ENCODE assay signal across 5 fruit fly cellular contexts in genomic region chr3R:20555023-20555422, dm6.
TF ChIP-seq lines count a peak whose summit lies in the region.

No protein-coding gene starts in this region.

- TF ChIP-seq CTCF in whole organism, embryonic (GFP tag; optimal IDR thresholded peaks at IDR 0.05; lab: Kevin White, UChicago) = no peak

TF ChIP-seq in whole organism, adult, 20 proteins besides CTCF, POLR2A, EP300 and RAD21:
- TF ChIP-seq Hr96 (GFP tag; optimal IDR thresholded peaks at IDR 0.05; lab: Kevin White, UChicago) (peak; percentile 30), kay (GFP tag; lab: Kevin White, UChicago; ENCODE audit: borderline replicate concordance) (no peak), bab1 (GFP tag; optimal IDR thresholded peaks at IDR 0.05; lab: Kevin White, UChicago) (peak; percentile 71), CG7101 (tag; optimal IDR thresholded peaks at IDR 0.05; lab: Kevin White, UChicago) (peak; percentile 63), pad (GFP tag; optimal IDR thresholded peaks at IDR 0.05; lab: Kevin White, UChicago) (peak; percentile 44), CG11617 (GFP tag; optimal IDR thresholded peaks at IDR 0.05; lab: Kevin White, UChicago) (no peak), cic (GFP tag; optimal IDR thresholded peaks at IDR 0.05; lab: Kevin White, UChicago) (peak; percentile 35), CG33017 (tag; optimal IDR thresholded peaks at IDR 0.05; lab: Kevin White, UChicago) (peak; percentile 63), CG14711 (tag; optimal IDR thresholded peaks at IDR 0.05; lab: Kevin White, UChicago) (peak; percentile 74), CG7045 (GFP tag; optimal IDR thresholded peaks at IDR 0.05; lab: Kevin White, UChicago) (peak; percentile 52)

TF ChIP-seq in whole organism, embryonic, 481 proteins besides CTCF, POLR2A, EP300 and RAD21 (continues in another document):
- TF ChIP-seq amos (GFP tag; IDR thresholded peaks at IDR 0.05; lab: Robert Waterston, UW; ENCODE audit: partially characterized antibody) = no peak
- peak; percentile 80 for TF ChIP-seq sr (GFP tag; IDR thresholded peaks at IDR 0.05; lab: Robert Waterston, UW)
- TF ChIP-seq CG18619 (GFP tag; optimal IDR thresholded peaks at IDR 0.05; lab: Kevin White, UChicago) = no peak
- TF ChIP-seq grau (tag; optimal IDR thresholded peaks at IDR 0.05; lab: Kevin White, UChicago) = peak; percentile 36
- TF ChIP-seq D (optimal IDR thresholded peaks at IDR 0.05; lab: Kevin White, UChicago) = no peak
- TF ChIP-seq D (GFP tag; optimal IDR thresholded peaks at IDR 0.05; lab: Kevin White, UChicago) = peak; percentile 40
- no peak for TF ChIP-seq CG15073 (GFP tag; optimal IDR thresholded peaks at IDR 0.05; lab: Kevin White, UChicago)
- peak; percentile 73; the same call in 1 of the 2 replicates for TF ChIP-seq sob (GFP tag; IDR thresholded peaks at IDR 0.05; lab: Robert Waterston, UW)
- no peak for TF ChIP-seq en (GFP tag; optimal IDR thresholded peaks at IDR 0.05; lab: Kevin White, UChicago)
- no peak for TF ChIP-seq CG8359 (GFP tag; optimal IDR thresholded peaks at IDR 0.05; lab: Kevin White, UChicago; ENCODE audit: borderline replicate concordance)
- TF ChIP-seq vnd (GFP tag; IDR thresholded peaks at IDR 0.05; lab: Robert Waterston, UW; ENCODE audit: partially characterized antibody) = no peak
- TF ChIP-seq CG11504 (tag; optimal IDR thresholded peaks at IDR 0.05; lab: Kevin White, UChicago) = peak; percentile 83
- peak; percentile 53 for TF ChIP-seq CG5180 (GFP tag; optimal IDR thresholded peaks at IDR 0.05; lab: Kevin White, UChicago)
- TF ChIP-seq CG15514 (GFP tag; optimal IDR thresholded peaks at IDR 0.05; lab: Kevin White, UChicago) = peak; percentile 43
- no peak for TF ChIP-seq Max (GFP tag; optimal IDR thresholded peaks at IDR 0.05; lab: Kevin White, UChicago)
- TF ChIP-seq tgo (GFP tag; IDR thresholded peaks at IDR 0.05; lab: Robert Waterston, UW) = peak; percentile 74
- TF ChIP-seq cas (GFP tag; IDR thresholded peaks at IDR 0.05; lab: Robert Waterston, UW) = no peak
- no peak for TF ChIP-seq Hr51 (GFP tag; optimal IDR thresholded peaks at IDR 0.05; lab: Kevin White, UChicago)
- TF ChIP-seq Hr39 (optimal IDR thresholded peaks at IDR 0.05; lab: Kevin White, UChicago) = no peak
- no peak for TF ChIP-seq CG12155 (GFP tag; optimal IDR thresholded peaks at IDR 0.05; lab: Kevin White, UChicago)

TF ChIP-seq in whole organism, prepupa, 60 proteins besides CTCF, POLR2A, EP300 and RAD21:
- TF ChIP-seq dsx (GFP tag; optimal IDR thresholded peaks at IDR 0.05; lab: Kevin White, UChicago; ENCODE audit: poor library complexity, severe bottlenecking) (no peak), pdm3 (GFP tag; optimal IDR thresholded peaks at IDR 0.05; lab: Kevin White, UChicago) (no peak), CG31627 (GFP tag; optimal IDR thresholded peaks at IDR 0.05; lab: Kevin White, UChicago) (no peak), svp (GFP tag; lab: Kevin White, UChicago) (peak; percentile 74), CG6163 (GFP tag; IDR thresholded peaks at IDR 0.05; lab: Robert Waterston, UW) (peak; percentile 62; the same call in 1 of the 3 replicates), Hr38 (GFP tag; optimal IDR thresholded peaks at IDR 0.05; lab: Kevin White, UChicago) (no peak), Met (GFP tag; optimal IDR thresholded peaks at IDR 0.05; lab: Kevin White, UChicago) (peak; percentile 33), eg (GFP tag; IDR thresholded peaks at IDR 0.05; lab: Robert Waterston, UW) (peak; percentile 61; the same call in 2 of the 3 replicates), ss (GFP tag; optimal IDR thresholded peaks at IDR 0.05; lab: Kevin White, UChicago) (peak in 1 of 2 experiments; percentile 43), CG11294 (GFP tag; IDR thresholded peaks at IDR 0.05; lab: Robert Waterston, UW) (peak; percentile 49; the same call in 1 of the 2 replicates), net (GFP tag; optimal IDR thresholded peaks at IDR 0.05; lab: Kevin White, UChicago) (no peak), Eip78C (GFP tag; lab: Kevin White, UChicago) (peak; percentile 66), fkh (GFP tag; optimal IDR thresholded peaks at IDR 0.05; lab: Kevin White, UChicago) (peak; percentile 35), CG6276 (GFP tag; optimal IDR thresholded peaks at IDR 0.05; lab: Kevin White, UChicago) (peak; percentile 35)

TF ChIP-seq in whole organism, pupa, 21 proteins besides CTCF, POLR2A, EP300 and RAD21:
- TF ChIP-seq CG8301 (tag; optimal IDR thresholded peaks at IDR 0.05; lab: Kevin White, UChicago) = peak; percentile 22
- TF ChIP-seq Pif1B (GFP tag; optimal IDR thresholded peaks at IDR 0.05; lab: Kevin White, UChicago) = peak; percentile 4
- no peak for TF ChIP-seq EcR (GFP tag; optimal IDR thresholded peaks at IDR 0.05; lab: Kevin White, UChicago)
- TF ChIP-seq CG14655 (GFP tag; optimal IDR thresholded peaks at IDR 0.05; lab: Kevin White, UChicago) = peak; percentile 25
- no peak for TF ChIP-seq CG10348 (GFP tag; IDR thresholded peaks at IDR 0.05; lab: Robert Waterston, UW)
- TF ChIP-seq D1 (tag; optimal IDR thresholded peaks at IDR 0.05; lab: Kevin White, UChicago) = no peak
- TF ChIP-seq CG9948 (tag; optimal IDR thresholded peaks at IDR 0.05; lab: Kevin White, UChicago) = no peak
- TF ChIP-seq Pif1A (GFP tag; optimal IDR thresholded peaks at IDR 0.05; lab: Kevin White, UChicago) = peak; percentile 27
- no peak for TF ChIP-seq Ets98B (GFP tag; IDR thresholded peaks at IDR 0.05; lab: Robert Waterston, UW)
- no peak for TF ChIP-seq CG34367 (tag; optimal IDR thresholded peaks at IDR 0.05; lab: Kevin White, UChicago)
- TF ChIP-seq CG32121 (GFP tag; IDR thresholded peaks at IDR 0.05; lab: Robert Waterston, UW) = 0 out of 2 replicates have a peak, but pooled peaks have one; percentile 31
- TF ChIP-seq CG15710 (tag; optimal IDR thresholded peaks at IDR 0.05; lab: Kevin White, UChicago) = no peak
- TF ChIP-seq rn (GFP tag; IDR thresholded peaks at IDR 0.05; lab: Robert Waterston, UW) = no peak

TF ChIP-seq in whole organism, wandering third instar larva, 38 proteins besides CTCF, POLR2A, EP300 and RAD21:
- peak; percentile 60 for TF ChIP-seq fru (GFP tag; optimal IDR thresholded peaks at IDR 0.05; lab: Kevin White, UChicago)
- peak; percentile 45 for TF ChIP-seq woc (GFP tag; optimal IDR thresholded peaks at IDR 0.05; lab: Kevin White, UChicago)
- TF ChIP-seq foxo (GFP tag; optimal IDR thresholded peaks at IDR 0.05; lab: Kevin White, UChicago) = peak in 1 of 2 experiments; percentile 71
- TF ChIP-seq HLH106 (tag; optimal IDR thresholded peaks at IDR 0.05; lab: Kevin White, UChicago) = peak; percentile 23
- TF ChIP-seq GATAd (GFP tag; optimal IDR thresholded peaks at IDR 0.05; lab: Kevin White, UChicago) = no peak
- TF ChIP-seq h (GFP tag; optimal IDR thresholded peaks at IDR 0.05; lab: Kevin White, UChicago) = peak; percentile 59
- TF ChIP-seq OdsH (GFP tag; optimal IDR thresholded peaks at IDR 0.05; lab: Kevin White, UChicago) = no peak
TF ChIP-seq in whole organism, wandering third instar larva: peak in this region for 5.
